Fruit fly (Drosophila melanogaster) whole organism, embryonic: ENCODE results near the gene CG9795.

Experiments used
- CG10147 ChIP-seq: fragments of 200-800 bp; sonication (Bioruptor generic); optimal IDR thresholded peaks from 2 replicates; lab custom pipeline; 2019; ENCODE audit warnings: missing biosample characterization, mild to moderate bottlenecking, missing genetic modification characterization, moderate library complexity
- CG10321 ChIP-seq: fragments of 200-800 bp; sonication (Bioruptor generic); IDR thresholded peaks from 2 replicates; pipeline ENCODE4 v1.3.6; 2022; ENCODE audit warnings: missing biosample characterization, missing genetic modification characterization
- CG11696 ChIP-seq: fragments of 200-800 bp; sonication (Bioruptor generic); IDR thresholded peaks from 2 replicates; pipeline ENCODE4 v1.3.6; 2022; ENCODE audit warnings: missing biosample characterization, missing genetic modification characterization
- CG11723 ChIP-seq: fragments of 200-800 bp; sonication (Bioruptor generic); optimal IDR thresholded peaks from 2 replicates; lab custom pipeline; 2017; ENCODE audit warnings: missing biosample characterization, mild to moderate bottlenecking, missing genetic modification characterization
- CG12155 ChIP-seq: fragments of 200-800 bp; sonication (Bioruptor generic); optimal IDR thresholded peaks from 3 replicates; lab custom pipeline; 2016; ENCODE audit warnings: missing biosample characterization, missing genetic modification characterization
- CG12391 ChIP-seq: fragments of 200-800 bp; sonication (Bioruptor generic); optimal IDR thresholded peaks from 3 replicates; lab custom pipeline; 2018; ENCODE audit warnings: missing biosample characterization, mild to moderate bottlenecking, missing genetic modification characterization, moderate library complexity
- CG13296 ChIP-seq: fragments of 200-800 bp; sonication (Bioruptor generic); optimal IDR thresholded peaks from 3 replicates; lab custom pipeline; 2018; ENCODE audit warnings: missing biosample characterization, mild to moderate bottlenecking, missing genetic modification characterization
- CG15011 ChIP-seq: fragments of 200-800 bp; sonication (Bioruptor generic); optimal IDR thresholded peaks from 3 replicates; lab custom pipeline; 2018; ENCODE audit warnings: missing biosample characterization, mild to moderate bottlenecking, missing genetic modification characterization
- CG16779 ChIP-seq: fragments of 200-800 bp; sonication (Bioruptor generic); IDR thresholded peaks from 2 replicates; pipeline ENCODE4 v1.3.6; 2022; ENCODE audit warnings: missing biosample characterization, missing genetic modification characterization
- CG17359 ChIP-seq: fragments of 200-800 bp; sonication (Bioruptor generic); optimal IDR thresholded peaks from 3 replicates; lab custom pipeline; 2018; ENCODE audit warnings: missing biosample characterization, mild to moderate bottlenecking, missing genetic modification characterization, moderate library complexity
- CG17802 ChIP-seq: fragments of 200-800 bp; sonication (Bioruptor generic); optimal IDR thresholded peaks from 2 replicates; lab custom pipeline; 2018; ENCODE audit warnings: missing biosample characterization, mild to moderate bottlenecking, missing genetic modification characterization, moderate library complexity
- CG2712 ChIP-seq: fragments of 200-800 bp; optimal IDR thresholded peaks from 3 replicates; lab custom pipeline; 2019; ENCODE audit warnings: missing biosample characterization, mild to moderate bottlenecking, missing genetic modification characterization, moderate library complexity
- CG2889 ChIP-seq: fragments of 200-800 bp; sonication (Bioruptor generic); IDR thresholded peaks from 3 replicates; pipeline ENCODE4 v1.3.6; 2022; ENCODE audit warnings: missing biosample characterization, missing genetic modification characterization
- CG30020 ChIP-seq: fragments of 200-800 bp; optimal IDR thresholded peaks from 2 replicates; lab custom pipeline; 2019; ENCODE audit warnings: missing biosample characterization, mild to moderate bottlenecking, missing genetic modification characterization, moderate library complexity
- CG32767 ChIP-seq: fragments of 200-800 bp; sonication (Bioruptor generic); IDR thresholded peaks from 2 replicates; pipeline ENCODE4 v1.3.6; 2022; ENCODE audit warnings: missing biosample characterization, missing genetic modification characterization
- CG6689 ChIP-seq: fragments of 200-800 bp; sonication (Bioruptor generic); IDR thresholded peaks from 2 replicates; pipeline ENCODE4 v1.3.6; 2022; ENCODE audit warnings: missing biosample characterization, missing genetic modification characterization
- CG7271 ChIP-seq: fragments of 200-800 bp; sonication (Bioruptor generic); optimal IDR thresholded peaks from 2 replicates; lab custom pipeline; 2018; ENCODE audit warnings: missing biosample characterization, mild to moderate bottlenecking, missing genetic modification characterization, moderate library complexity
- CG8924 ChIP-seq: fragments of 200-800 bp; optimal IDR thresholded peaks from 3 replicates; lab custom pipeline; 2019; ENCODE audit warnings: missing biosample characterization, mild to moderate bottlenecking, missing genetic modification characterization, moderate library complexity
- CG9727 ChIP-seq: fragments of 200-800 bp; sonication (Bioruptor generic); optimal IDR thresholded peaks from 3 replicates; lab custom pipeline; 2017; ENCODE audit warnings: missing biosample characterization, mild to moderate bottlenecking, missing genetic modification characterization
- Camta ChIP-seq: fragments of 200-800 bp; sonication (Bioruptor generic); optimal IDR thresholded peaks from 2 replicates; lab custom pipeline; 2016; ENCODE audit warnings: missing biosample characterization, missing genetic modification characterization
- Elba2 ChIP-seq: fragments of 200-800 bp; sonication (Bioruptor generic); optimal IDR thresholded peaks from 3 replicates; lab custom pipeline; 2016; ENCODE audit warnings: missing biosample characterization, missing genetic modification characterization
- Ets65A ChIP-seq: fragments of 200-800 bp; sonication (Bioruptor generic); peaks from one replicate; lab custom pipeline; 2016; ENCODE audit warnings: missing biosample characterization, missing genetic modification characterization
- Fer2 ChIP-seq: fragments of 200-800 bp; sonication (Bioruptor generic); optimal IDR thresholded peaks from 2 replicates; lab custom pipeline; 2018; ENCODE audit warnings: missing biosample characterization, mild to moderate bottlenecking, missing genetic modification characterization, moderate library complexity
- Fer3 ChIP-seq: fragments of 200-800 bp; sonication (Bioruptor generic); optimal IDR thresholded peaks from 2 replicates; lab custom pipeline; 2018; ENCODE audit warnings: missing biosample characterization, mild to moderate bottlenecking, missing genetic modification characterization, moderate library complexity
- HmgZ ChIP-seq: fragments of 200-800 bp; sonication (Bioruptor generic); optimal IDR thresholded peaks from 2 replicates; lab custom pipeline; 2018; ENCODE audit warnings: missing biosample characterization, mild to moderate bottlenecking, missing genetic modification characterization
- Jarid2 ChIP-seq: fragments of 200-800 bp; sonication (Bioruptor generic); optimal IDR thresholded peaks from 3 replicates; lab custom pipeline; 2017; ENCODE audit warnings: mild to moderate bottlenecking, missing biosample characterization, missing genetic modification reagents, missing genetic modification characterization
- Lim3 ChIP-seq: fragments of 200-800 bp; sonication (Bioruptor generic); IDR thresholded peaks from 2 replicates; pipeline ENCODE4 v1.3.6; 2022; ENCODE audit warnings: missing biosample characterization, missing genetic modification characterization
- Lpt ChIP-seq: fragments of >200 bp; optimal IDR thresholded peaks from 2 replicates; lab custom pipeline; 2018; ENCODE audit warnings: missing biosample characterization, missing genetic modification characterization
- MBD-R2 ChIP-seq: fragments of 200-800 bp; sonication (Bioruptor generic); IDR thresholded peaks from 2 replicates; pipeline ENCODE4 v1.3.6; 2022; ENCODE audit warnings: missing biosample characterization, missing genetic modification characterization
- MESR4 ChIP-seq: fragments of 200-800 bp; sonication (Bioruptor generic); optimal IDR thresholded peaks from 2 replicates; lab custom pipeline; 2018; ENCODE audit warnings: missing biosample characterization, mild to moderate bottlenecking, missing genetic modification characterization, moderate library complexity
- Meics ChIP-seq: fragments of 200-800 bp; sonication (Bioruptor generic); optimal IDR thresholded peaks from 2 replicates; lab custom pipeline; 2017; ENCODE audit warnings: missing biosample characterization, mild to moderate bottlenecking, missing genetic modification characterization
- Nf-YB ChIP-seq: fragments of 200-800 bp; sonication (Bioruptor generic); optimal IDR thresholded peaks from 3 replicates; lab custom pipeline; 2019; ENCODE audit warnings: missing biosample characterization, mild to moderate bottlenecking, missing genetic modification characterization, moderate library complexity
- Rx ChIP-seq: fragments of 200-800 bp; sonication (Bioruptor generic); IDR thresholded peaks from 2 replicates; pipeline ENCODE4 v1.3.6; 2022; ENCODE audit warnings: missing biosample characterization, missing genetic modification characterization
- TFAM ChIP-seq: fragments of 200-800 bp; sonication (Bioruptor generic); optimal IDR thresholded peaks from 2 replicates; lab custom pipeline; 2017; ENCODE audit warnings: missing biosample characterization, missing genetic modification characterization, inconsistent platforms
- Tbp ChIP-seq: fragments of >200 bp; optimal IDR thresholded peaks from 2 replicates; lab custom pipeline; 2018; ENCODE audit warnings: missing biosample characterization, missing genetic modification characterization
- ac ChIP-seq: fragments of 200-800 bp; sonication (Bioruptor generic); optimal IDR thresholded peaks from 3 replicates; lab custom pipeline; 2017; ENCODE audit warnings: missing biosample characterization, mild to moderate bottlenecking, missing genetic modification characterization
- ara ChIP-seq: fragments of 200-800 bp; sonication (Bioruptor generic); IDR thresholded peaks from 2 replicates; pipeline ENCODE4 v1.3.6; 2022; ENCODE audit warnings: missing biosample characterization, missing genetic modification characterization
- ase ChIP-seq: fragments of 200-800 bp; sonication (Bioruptor generic); IDR thresholded peaks from 3 replicates; pipeline ENCODE4 v1.3.6; 2022; ENCODE audit warnings: missing biosample characterization, missing genetic modification characterization
- chm ChIP-seq: fragments of 200-800 bp; sonication (Bioruptor generic); IDR thresholded peaks from 2 replicates; pipeline ENCODE4 v1.3.6; 2022; ENCODE audit warnings: missing biosample characterization, missing genetic modification characterization
- dati ChIP-seq: fragments of 200-800 bp; sonication (Bioruptor generic); IDR thresholded peaks from 2 replicates; pipeline ENCODE4 v1.3.6; 2022; ENCODE audit warnings: missing biosample characterization, missing genetic modification characterization
- hth ChIP-seq: fragments of >200 bp; optimal IDR thresholded peaks from 2 replicates; lab custom pipeline; 2017; ENCODE audit warnings: inconsistent platforms
- inv ChIP-seq: fragments of 200-800 bp; sonication (Bioruptor generic); IDR thresholded peaks from 2 replicates; pipeline ENCODE4 v1.3.6; 2022; ENCODE audit warnings: missing biosample characterization, missing genetic modification characterization; ENCODE audit not compliant: partially characterized antibody
- jigr1 ChIP-seq: fragments of 200-800 bp; sonication (Bioruptor generic); IDR thresholded peaks from 3 replicates; pipeline ENCODE4 v1.3.6; 2022; ENCODE audit warnings: missing biosample characterization, missing genetic modification characterization
- lilli ChIP-seq: fragments of 200-800 bp; sonication (Bioruptor generic); optimal IDR thresholded peaks from 3 replicates; lab custom pipeline; 2016; ENCODE audit warnings: missing biosample characterization, missing genetic modification characterization
- lola ChIP-seq, 3 experiments: fragments of >200 bp in 2 of 3; fragments of 200-800 bp in 1 of 3; sonication (Bioruptor generic) in 1 of 3; optimal IDR thresholded peaks; 2 replicates each; lab custom pipeline; 2017 to 2019; ENCODE audit warnings: missing biosample characterization in 3 of 3, missing genetic modification characterization in 3 of 3, mild to moderate bottlenecking in 1 of 3, moderate library complexity in 1 of 3
- mam ChIP-seq: fragments of 200-800 bp; sonication (Bioruptor generic); optimal IDR thresholded peaks from 3 replicates; lab custom pipeline; 2016; ENCODE audit warnings: missing biosample characterization, missing genetic modification characterization
- sens-2 ChIP-seq: fragments of 200-800 bp; sonication (Bioruptor generic); IDR thresholded peaks from 2 replicates; pipeline ENCODE4 v1.3.6; 2022; ENCODE audit warnings: missing biosample characterization, missing genetic modification characterization
- shn ChIP-seq: fragments of 200-800 bp; sonication (Bioruptor generic); optimal IDR thresholded peaks from 3 replicates; lab custom pipeline; 2016; ENCODE audit warnings: missing biosample characterization, missing genetic modification characterization
- slou ChIP-seq: fragments of 200-800 bp; sonication (Bioruptor generic); optimal IDR thresholded peaks from 3 replicates; lab custom pipeline; 2016; ENCODE audit warnings: missing biosample characterization, missing genetic modification characterization
- tx ChIP-seq: fragments of 200-800 bp; sonication (Bioruptor generic); optimal IDR thresholded peaks from 2 replicates; lab custom pipeline; 2016; ENCODE audit warnings: missing biosample characterization, missing genetic modification characterization
- vfl ChIP-seq: fragments of 200-800 bp; sonication (Bioruptor generic); optimal IDR thresholded peaks from 2 replicates; lab custom pipeline; 2016; ENCODE audit warnings: missing biosample characterization, missing genetic modification characterization
- zf30C ChIP-seq: fragments of 200-800 bp; sonication (Bioruptor generic); optimal IDR thresholded peaks from 3 replicates; lab custom pipeline; 2018; ENCODE audit warnings: missing biosample characterization, mild to moderate bottlenecking, missing genetic modification characterization

The CG9795 gene

DNA sequence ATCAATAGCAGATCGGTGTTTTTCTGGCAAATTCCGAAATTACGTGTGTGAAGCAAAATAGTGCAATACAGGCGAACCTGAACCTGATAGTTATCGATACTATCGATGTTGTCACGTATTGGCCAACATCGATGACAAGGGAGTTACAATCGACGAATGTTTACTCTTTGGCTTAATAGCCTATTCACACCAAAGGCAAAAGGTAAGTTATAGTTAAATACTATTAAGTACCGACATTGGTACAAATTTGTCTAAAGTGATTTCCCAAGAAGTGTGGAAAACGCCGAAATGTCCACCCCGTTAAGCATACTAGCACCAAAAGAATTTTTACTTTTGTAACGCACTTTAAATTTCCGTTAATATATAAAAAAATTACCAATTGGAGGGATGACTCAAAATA is 14.5 kb downstream of the CG9795 start, which contains the start of gene CG9776 (continued):
- TF ChIP-seq lola (GFP tag; optimal IDR thresholded peaks at IDR 0.05; lab: Kevin White, UChicago) (peak in 1 of 3 experiments; percentile 97), CG10147 (GFP tag; lab: Kevin White, UChicago) (no peak), sens-2 (GFP tag; lab: Robert Waterston, UW) (no peak), CG11723 (peak; percentile 71), CG6689 (no peak), HmgZ (tag; lab: Kevin White, UChicago) (peak; percentile 89), tx (GFP tag; lab: Kevin White, UChicago) (peak; percentile 37), CG30020 (tag; lab: Kevin White, UChicago) (peak; percentile 98), CG12391 (tag; lab: Kevin White, UChicago) (no peak), MESR4 (GFP tag; lab: Kevin White, UChicago) (peak; percentile 86), hth (no peak), ase (GFP tag; lab: Robert Waterston, UW) (no peak), Lim3 (no peak), CG10321 (no peak), Elba2 (peak; percentile 79), TFAM (GFP tag; lab: Kevin White, UChicago) (no peak), CG7271 (peak; percentile 50), ara (peak; percentile 63; the same call in 1 of the 2 replicates), lilli (peak; percentile 73), CG8924 (tag; lab: Kevin White, UChicago) (no peak), CG17359 (tag; lab: Kevin White, UChicago) (peak; percentile 57), CG32767 (GFP tag; lab: Robert Waterston, UW) (no peak), CG11696 (GFP tag; lab: Robert Waterston, UW) (no peak), CG13296 (GFP tag; lab: Kevin White, UChicago) (no peak), Tbp (no peak), vfl (peak; percentile 44), CG2712 (tag; lab: Kevin White, UChicago) (peak; percentile 74), ac (no peak), chm (GFP tag; lab: Robert Waterston, UW) (no peak), CG12155 (GFP tag; lab: Kevin White, UChicago) (peak; percentile 63), Nf-YB (GFP tag; lab: Kevin White, UChicago) (no peak), zf30C (GFP tag; lab: Kevin White, UChicago) (no peak), Camta (GFP tag; lab: Kevin White, UChicago) (no peak), Fer2 (tag; lab: Kevin White, UChicago) (no peak), Meics (GFP tag; lab: Kevin White, UChicago) (no peak), CG16779 (peak; percentile 66; the same call in 1 of the 2 replicates), slou (GFP tag; lab: Kevin White, UChicago) (peak; percentile 6), CG9727 (GFP tag; lab: Kevin White, UChicago) (no peak), MBD-R2 (GFP tag; lab: Robert Waterston, UW) (peak; percentile 87), Ets65A (GFP tag; lab: Kevin White, UChicago) (peak; percentile 94), Fer3 (tag; lab: Kevin White, UChicago) (no peak), CG15011 (GFP tag; lab: Kevin White, UChicago) (no peak), CG2889 (GFP tag; lab: Robert Waterston, UW) (no peak), shn (GFP tag; lab: Kevin White, UChicago) (peak; percentile 71), Jarid2 (no peak), CG17802 (tag; lab: Kevin White, UChicago) (peak; percentile 96), dati (no peak), inv (GFP tag; lab: Robert Waterston, UW) (peak; percentile 98), Lpt (no peak), mam (GFP tag; lab: Kevin White, UChicago) (peak; percentile 75), jigr1 (GFP tag; lab: Robert Waterston, UW) (no peak), Rx (0 out of 2 replicates have a peak, but pooled peaks have one; percentile 20)
